Fruit fly (Drosophila melanogaster): ENCODE measurements around the gene Snoo.

dm6 chr2L:7876520-7877232 lies 107.3 kb downstream of the Snoo start:
- no peak for TF ChIP-seq CTCF (GFP tag; optimal IDR thresholded peaks at IDR 0.05)
- TF ChIP-seq mld (GFP tag; IDR thresholded peaks at IDR 0.05; ENCODE audit: partially characterized antibody): no peak
- TF ChIP-seq nerfin-1 (tag; optimal IDR thresholded peaks at IDR 0.05): no peak
- no peak for TF ChIP-seq gsb (GFP tag; IDR thresholded peaks at IDR 0.05)
- no peak for TF ChIP-seq CG33557 (GFP tag; optimal IDR thresholded peaks at IDR 0.05)
- TF ChIP-seq Abd-B (GFP tag; optimal IDR thresholded peaks at IDR 0.05): no peak
- no peak for TF ChIP-seq wdn (GFP tag; IDR thresholded peaks at IDR 0.05)
- TF ChIP-seq kay (GFP tag; optimal IDR thresholded peaks at IDR 0.05): no peak
- TF ChIP-seq bsh (GFP tag; optimal IDR thresholded peaks at IDR 0.05): no peak
- no peak for TF ChIP-seq Dll (GFP tag; IDR thresholded peaks at IDR 0.05; ENCODE audit: partially characterized antibody)

All from whole organism, embryonic.